Fruit fly (Drosophila melanogaster) whole organism, embryonic: Measurements from ENCODE around the gene Mst36Fb.
A peak's percentile ranks its signal among the peaks of the same experiment; 100 is the strongest.

Source experiments
- CG10321 ChIP-seq: fragments of 200-800 bp; sonication (Bioruptor generic); IDR thresholded peaks from 2 replicates; pipeline ENCODE4 v1.3.6; 2022; ENCODE audit warnings: missing biosample characterization, missing genetic modification characterization
- CG10979 ChIP-seq: fragments of 200-800 bp; sonication (Bioruptor generic); optimal IDR thresholded peaks from 2 replicates; lab custom pipeline; 2018; ENCODE audit warnings: missing biosample characterization, mild to moderate bottlenecking, missing genetic modification characterization, moderate library complexity
- CG1233 ChIP-seq: fragments of 200-800 bp; sonication (Bioruptor generic); optimal IDR thresholded peaks from 4 replicates; lab custom pipeline; 2018; ENCODE audit warnings: missing biosample characterization, mild to moderate bottlenecking, missing genetic modification characterization
- CG14014 ChIP-seq: fragments of 200-800 bp; sonication (Bioruptor generic); IDR thresholded peaks from 2 replicates; pipeline ENCODE4 v1.3.6; 2022; ENCODE audit warnings: missing biosample characterization, missing genetic modification characterization
- CG15269 ChIP-seq: fragments of 200-800 bp; sonication (Bioruptor generic); optimal IDR thresholded peaks from 2 replicates; lab custom pipeline; 2018; ENCODE audit warnings: missing biosample characterization, mild to moderate bottlenecking, missing genetic modification characterization, moderate library complexity
- CG16863 ChIP-seq: fragments of 200-800 bp; sonication (Bioruptor generic); optimal IDR thresholded peaks from 3 replicates; lab custom pipeline; 2016; ENCODE audit warnings: missing biosample characterization, missing genetic modification characterization
- CG30431 ChIP-seq: fragments of 200-800 bp; sonication (Bioruptor generic); optimal IDR thresholded peaks from 2 replicates; lab custom pipeline; 2017; ENCODE audit warnings: missing biosample characterization, missing genetic modification characterization
- CG3281 ChIP-seq: fragments of 200-800 bp; sonication (Bioruptor generic); optimal IDR thresholded peaks from 3 replicates; lab custom pipeline; 2017; ENCODE audit warnings: missing biosample characterization, mild to moderate bottlenecking, missing genetic modification characterization
- CG34422 ChIP-seq: fragments of 200-800 bp; sonication (Bioruptor generic); IDR thresholded peaks from 3 replicates; pipeline ENCODE4 v1.3.6; 2022; ENCODE audit warnings: missing biosample characterization, missing genetic modification characterization
- CG3838 ChIP-seq: fragments of 200-800 bp; sonication (Bioruptor generic); optimal IDR thresholded peaks from 3 replicates; lab custom pipeline; 2016; ENCODE audit warnings: missing biosample characterization, missing genetic modification characterization
- CG4328 ChIP-seq: fragments of 200-800 bp; sonication (Bioruptor generic); optimal IDR thresholded peaks from 3 replicates; lab custom pipeline; 2017; ENCODE audit warnings: missing biosample characterization, missing genetic modification reagents, missing genetic modification characterization
- CG4854 ChIP-seq: fragments of 200-800 bp; sonication (Bioruptor generic); optimal IDR thresholded peaks from 2 replicates; lab custom pipeline; 2016; ENCODE audit warnings: missing biosample characterization, missing genetic modification characterization, inconsistent platforms
- CG6765 ChIP-seq: fragments of 200-800 bp; sonication (Bioruptor generic); optimal IDR thresholded peaks from 3 replicates; lab custom pipeline; 2017; ENCODE audit warnings: missing biosample characterization, mild to moderate bottlenecking, missing genetic modification characterization
- CG8765 ChIP-seq: fragments of 200-800 bp; sonication (Bioruptor generic); IDR thresholded peaks from 2 replicates; pipeline ENCODE4 v1.3.6; 2022; ENCODE audit warnings: missing biosample characterization, missing genetic modification characterization
- CG9876 ChIP-seq: fragments of 200-800 bp; sonication (Bioruptor generic); optimal IDR thresholded peaks from 2 replicates; lab custom pipeline; 2016; ENCODE audit warnings: missing biosample characterization, missing genetic modification characterization
- H2.0 ChIP-seq: fragments of 200-800 bp; sonication (Bioruptor generic); IDR thresholded peaks from 2 replicates; pipeline ENCODE4 v1.3.6; 2022; ENCODE audit warnings: missing biosample characterization, missing genetic modification characterization
- Max ChIP-seq: fragments of 200-800 bp; sonication (Bioruptor generic); optimal IDR thresholded peaks from 2 replicates; lab custom pipeline; 2016; ENCODE audit warnings: missing biosample characterization, mild to moderate bottlenecking, missing genetic modification characterization
- NC2β ChIP-seq: fragments of 200-800 bp; sonication (Bioruptor generic); optimal IDR thresholded peaks from 2 replicates; lab custom pipeline; 2016; ENCODE audit warnings: missing biosample characterization, missing genetic modification characterization
- Pdp1 ChIP-seq, 2 experiments: fragments of 200-800 bp; sonication (Bioruptor generic); optimal IDR thresholded peaks; 3 replicates each; lab custom pipeline; 2016; ENCODE audit warnings: missing biosample characterization in 2 of 2, missing genetic modification characterization in 2 of 2, mild to moderate bottlenecking in 1 of 2, moderate library complexity in 1 of 2
- Sox100B ChIP-seq: fragments of 200-800 bp; sonication (Bioruptor generic); optimal IDR thresholded peaks from 3 replicates; lab custom pipeline; 2018; ENCODE audit warnings: missing biosample characterization, mild to moderate bottlenecking, missing genetic modification characterization
- bbx ChIP-seq: fragments of 200-800 bp; sonication (Bioruptor generic); IDR thresholded peaks from 2 replicates; pipeline ENCODE4 v1.3.6; 2022; ENCODE audit warnings: missing biosample characterization, missing genetic modification characterization; ENCODE audit not compliant: partially characterized antibody
- bsh ChIP-seq, 2 experiments: fragments of 200-800 bp; sonication (Bioruptor generic); optimal IDR thresholded peaks; 2 replicates each; lab custom pipeline; 2017 to 2018; ENCODE audit warnings: mild to moderate bottlenecking in 2 of 2, missing biosample characterization in 2 of 2, missing genetic modification characterization in 2 of 2, moderate library complexity in 1 of 2
- cad ChIP-seq: fragments of >200 bp; optimal IDR thresholded peaks from 2 replicates; lab custom pipeline; 2017; ENCODE audit warnings: missing biosample characterization, missing genetic modification characterization
- caup ChIP-seq: fragments of 200-800 bp; sonication (Bioruptor generic); optimal IDR thresholded peaks from 3 replicates; lab custom pipeline; 2017; ENCODE audit warnings: missing biosample characterization, mild to moderate bottlenecking, missing genetic modification characterization, moderate library complexity; ENCODE audit not compliant: severe bottlenecking
- chinmo ChIP-seq: fragments of 200-800 bp; sonication (Bioruptor generic); IDR thresholded peaks from 4 replicates; pipeline ENCODE4 v1.3.6; 2022; ENCODE audit warnings: missing biosample characterization, missing genetic modification characterization; ENCODE audit not compliant: partially characterized antibody
- crol ChIP-seq: fragments of 200-800 bp; sonication (Bioruptor generic); IDR thresholded peaks from 2 replicates; pipeline ENCODE4 v1.3.6; 2022; ENCODE audit warnings: missing biosample characterization, missing genetic modification characterization
- cwo ChIP-seq: fragments of 200-800 bp; sonication (Bioruptor generic); optimal IDR thresholded peaks from 3 replicates; lab custom pipeline; 2017; ENCODE audit warnings: missing biosample characterization, missing genetic modification characterization, mild to moderate bottlenecking, moderate library complexity, missing genetic modification reagents
- esg ChIP-seq: fragments of 200-800 bp; sonication (Bioruptor generic); conservative IDR thresholded peaks from 2 replicates; pipeline ENCODE4 v1.3.6; 2022; ENCODE audit warnings: missing biosample characterization, missing genetic modification characterization
- fd96Cb ChIP-seq: fragments of 200-800 bp; sonication (Bioruptor generic); optimal IDR thresholded peaks from 2 replicates; lab custom pipeline; 2018; ENCODE audit warnings: missing biosample characterization, mild to moderate bottlenecking, missing genetic modification characterization, moderate library complexity
- fu2 ChIP-seq: fragments of 200-800 bp; sonication (Bioruptor generic); optimal IDR thresholded peaks from 2 replicates; lab custom pipeline; 2016; ENCODE audit warnings: missing biosample characterization, missing genetic modification characterization
- gcm ChIP-seq: fragments of 200-800 bp; sonication (Bioruptor generic); optimal IDR thresholded peaks from 2 replicates; lab custom pipeline; 2019; ENCODE audit warnings: missing biosample characterization, mild to moderate bottlenecking, missing genetic modification characterization, moderate library complexity
- grau ChIP-seq: fragments of 200-800 bp; optimal IDR thresholded peaks from 3 replicates; lab custom pipeline; 2019; ENCODE audit warnings: missing biosample characterization, mild to moderate bottlenecking, missing genetic modification characterization, moderate library complexity
- hb ChIP-seq: fragments of 200-800 bp; sonication (Bioruptor generic); IDR thresholded peaks from 3 replicates; pipeline ENCODE4 v1.3.6; 2022; ENCODE audit warnings: missing biosample characterization, missing genetic modification characterization; ENCODE audit not compliant: partially characterized antibody
- kah ChIP-seq: fragments of 200-800 bp; sonication (Bioruptor generic); optimal IDR thresholded peaks from 2 replicates; lab custom pipeline; 2018; ENCODE audit warnings: missing biosample characterization, mild to moderate bottlenecking, missing genetic modification characterization
- pan ChIP-seq, 4 experiments: fragments of >200 bp in 3 of 4; fragments of 200-800 bp in 1 of 4; sonication (Bioruptor generic) in 1 of 4; optimal IDR thresholded peaks in 3 of 4; IDR thresholded peaks in 1 of 4; 2 replicates each; pipeline versions ENCODE4 v1.3.6 to Lab custom; 2017 to 2022; ENCODE audit warnings: missing biosample characterization in 2 of 4, missing genetic modification characterization in 2 of 4, mixed read lengths in 1 of 4
- prd ChIP-seq, 3 experiments: fragments of >200 bp in 2 of 3; fragments of 200-800 bp in 1 of 3; sonication (Bioruptor generic) in 1 of 3; optimal IDR thresholded peaks in 2 of 3; IDR thresholded peaks in 1 of 3; 2 replicates in 2 of 3; 3 replicates in 1 of 3; pipeline versions ENCODE4 v1.3.6 to Lab custom; 2017 to 2022; ENCODE audit warnings: missing biosample characterization in 1 of 3, missing genetic modification characterization in 1 of 3
- run ChIP-seq: fragments of 200-800 bp; sonication (Bioruptor generic); optimal IDR thresholded peaks from 3 replicates; lab custom pipeline; 2018; ENCODE audit warnings: missing biosample characterization, mild to moderate bottlenecking, missing genetic modification characterization
- sc ChIP-seq, 3 experiments: fragments of >200 bp in 2 of 3; fragments of 200-800 bp in 1 of 3; sonication (Bioruptor generic) in 1 of 3; optimal IDR thresholded peaks; 2 replicates in 2 of 3; 3 replicates in 1 of 3; lab custom pipeline; 2017; ENCODE audit warnings: mild to moderate bottlenecking in 1 of 3, missing biosample characterization in 1 of 3, missing genetic modification characterization in 1 of 3, missing genetic modification reagents in 1 of 3
- sd ChIP-seq: fragments of 200-800 bp; sonication (Bioruptor generic); optimal IDR thresholded peaks from 3 replicates; lab custom pipeline; 2018; ENCODE audit warnings: missing biosample characterization, mild to moderate bottlenecking, missing genetic modification characterization, moderate library complexity
- sim ChIP-seq: fragments of 200-800 bp; sonication (Bioruptor generic); IDR thresholded peaks from 2 replicates; pipeline ENCODE4 v1.3.6; 2022; ENCODE audit warnings: missing biosample characterization, missing genetic modification characterization
- sna ChIP-seq: fragments of 200-800 bp; sonication (Bioruptor generic); IDR thresholded peaks from 2 replicates; pipeline ENCODE4 v1.3.6; 2022; ENCODE audit warnings: missing biosample characterization, missing genetic modification characterization; ENCODE audit not compliant: partially characterized antibody
- tgo ChIP-seq: fragments of 200-800 bp; sonication (Bioruptor generic); IDR thresholded peaks from 3 replicates; pipeline ENCODE4 v1.3.6; 2022; ENCODE audit warnings: missing biosample characterization, missing genetic modification characterization
- unc-4 ChIP-seq: fragments of 200-800 bp; sonication (Bioruptor generic); IDR thresholded peaks from 2 replicates; pipeline ENCODE4 v1.3.6; 2022; ENCODE audit warnings: missing biosample characterization, missing genetic modification characterization; ENCODE audit not compliant: partially characterized antibody
- usp ChIP-seq: fragments of >200 bp; optimal IDR thresholded peaks from 2 replicates; lab custom pipeline; 2017; ENCODE audit warnings: missing biosample characterization, missing genetic modification characterization
- zf30C ChIP-seq: fragments of 200-800 bp; sonication (Bioruptor generic); optimal IDR thresholded peaks from 3 replicates; lab custom pipeline; 2018; ENCODE audit warnings: missing biosample characterization, mild to moderate bottlenecking, missing genetic modification characterization

The Mst36Fb gene

dm6 chr2L:18676948-18677820, 2.3 kb upstream of the Mst36Fb start, which contains the start of the genes Mst36Fa and CG31751 (continued):
- TF ChIP-seq CG15269 (tag; lab: Kevin White, UChicago) (peak; percentile 81), sd (no peak), zf30C (GFP tag; lab: Kevin White, UChicago) (no peak), kah (peak; percentile 63), sna (GFP tag; lab: Robert Waterston, UW) (no peak), CG8765 (GFP tag; lab: Robert Waterston, UW) (no peak), sim (GFP tag; lab: Robert Waterston, UW) (peak; percentile 76), crol (GFP tag; lab: Robert Waterston, UW) (no peak), run (tag; lab: Kevin White, UChicago) (peak; percentile 27), CG3838 (peak; percentile 75), chinmo (GFP tag; lab: Robert Waterston, UW) (peak; percentile 80; the same call in 2 of the 4 replicates), NC2β (GFP tag; lab: Kevin White, UChicago) (peak; percentile 72), Pdp1 (GFP tag; optimal IDR thresholded peaks at IDR 0.05; lab: Kevin White, UChicago) (peak in 1 of 2 experiments; percentile 67), usp (GFP tag; lab: Kevin White, UChicago) (no peak), fu2 (GFP tag; lab: Kevin White, UChicago) (peak; percentile 43), CG1233 (GFP tag; lab: Kevin White, UChicago) (peak; percentile 87), CG9876 (peak; percentile 50), H2.0 (no peak), CG4328 (peak; percentile 84), cad (no peak), prd (optimal IDR thresholded peaks at IDR 0.05; lab: Kevin White, UChicago) (no peak), prd (GFP tag; IDR thresholded peaks at IDR 0.05; lab: Robert Waterston, UW) (no peak), esg (GFP tag; lab: Robert Waterston, UW) (no peak), CG34422 (GFP tag; lab: Robert Waterston, UW) (peak; percentile 68; the same call in 1 of the 3 replicates), bsh (GFP tag; optimal IDR thresholded peaks at IDR 0.05; lab: Kevin White, UChicago) (peak in 1 of 2 experiments; percentile 68), caup (peak; percentile 94), CG10979 (tag; lab: Kevin White, UChicago) (peak; percentile 40), tgo (GFP tag; lab: Robert Waterston, UW) (peak; percentile 28; the same call in 1 of the 3 replicates), CG16863 (GFP tag; lab: Kevin White, UChicago) (peak; percentile 82), sc (optimal IDR thresholded peaks at IDR 0.05; lab: Kevin White, UChicago) (no peak), sc (GFP tag; optimal IDR thresholded peaks at IDR 0.05; lab: Kevin White, UChicago) (peak; percentile 76), Sox100B (GFP tag; lab: Kevin White, UChicago) (peak; percentile 86), CG30431 (GFP tag; lab: Kevin White, UChicago) (no peak), grau (tag; lab: Kevin White, UChicago) (peak; percentile 51), hb (GFP tag; lab: Robert Waterston, UW) (no peak), cwo (GFP tag; lab: Kevin White, UChicago) (peak; percentile 73), bbx (no peak), gcm (GFP tag; lab: Kevin White, UChicago) (peak; percentile 61), pan (optimal IDR thresholded peaks at IDR 0.05; lab: Kevin White, UChicago) (no peak), pan (GFP tag; optimal IDR thresholded peaks at IDR 0.05 in 1 of 2, IDR thresholded peaks at IDR 0.05 in 1 of 2) (peak in 1 of 2 experiments; percentile 60), Max (GFP tag; lab: Kevin White, UChicago) (peak; percentile 57), CG3281 (peak; percentile 80), CG14014 (GFP tag; lab: Robert Waterston, UW) (peak; percentile 85; the same call in 1 of the 2 replicates), CG10321 (GFP tag; lab: Robert Waterston, UW) (no peak), fd96Cb (tag; lab: Kevin White, UChicago) (peak; percentile 31), unc-4 (GFP tag; lab: Robert Waterston, UW) (no peak), CG4854 (GFP tag; lab: Kevin White, UChicago) (peak; percentile 75), CG6765 (GFP tag; lab: Kevin White, UChicago) (peak; percentile 87)
